Fruit fly (Drosophila melanogaster): ENCODE results near the gene CG31687.

The CG31687 gene

DNA sequence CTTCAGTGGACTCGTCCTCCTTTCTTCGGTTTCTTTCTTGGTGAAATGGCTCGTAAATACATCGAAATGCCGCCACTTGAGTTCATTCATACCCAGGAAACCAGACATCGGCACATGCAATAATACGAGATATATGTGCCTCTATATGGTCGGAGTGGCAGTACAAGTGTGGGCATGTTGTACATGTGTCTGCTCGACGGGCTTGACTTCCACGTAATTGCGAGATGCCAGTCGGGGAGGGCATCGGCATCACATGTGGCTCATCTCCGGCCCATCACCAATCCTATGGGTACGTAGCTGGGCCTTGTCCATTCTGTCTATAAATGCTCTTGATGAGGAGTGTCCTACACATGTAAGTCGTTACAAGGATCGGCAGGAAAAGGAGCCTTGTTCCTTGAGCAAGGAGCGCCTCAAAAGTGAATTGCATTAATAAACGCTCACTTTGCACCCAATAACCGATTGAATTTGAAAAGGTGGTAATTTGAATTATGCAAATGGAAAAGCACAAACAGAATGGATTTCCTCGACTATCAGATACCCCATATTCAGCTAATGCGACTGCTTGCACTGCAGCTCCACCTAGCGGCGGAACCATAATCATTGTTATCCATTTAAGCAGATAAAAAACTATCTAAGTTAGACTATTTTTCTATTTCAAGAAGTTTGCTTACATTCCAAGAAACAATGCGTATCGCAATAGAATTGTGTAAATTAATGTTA lies 31.3 kb downstream of the CG31687 start:
- TF ChIP-seq Pif1A (GFP tag; optimal IDR thresholded peaks at IDR 0.05) (no peak), EcR (GFP tag; optimal IDR thresholded peaks at IDR 0.05) (peak; percentile 26)

dm6 chr2L:20483603-20484002 lies 33.6 kb downstream of the CG31687 start:
- no peak for TF ChIP-seq Pif1B (GFP tag; optimal IDR thresholded peaks at IDR 0.05)
- TF ChIP-seq CG32121 (GFP tag; IDR thresholded peaks at IDR 0.05), result peak; percentile 50; the same call in 1 of the 2 replicates

- no peak for TF ChIP-seq CG10348 (GFP tag; IDR thresholded peaks at IDR 0.05)
- no peak for TF ChIP-seq CG9948 (tag; optimal IDR thresholded peaks at IDR 0.05)
- no peak for TF ChIP-seq Pif1A (GFP tag; optimal IDR thresholded peaks at IDR 0.05)
- TF ChIP-seq rn (GFP tag; IDR thresholded peaks at IDR 0.05), result no peak
- no peak for TF ChIP-seq CG4496 (GFP tag; IDR thresholded peaks at IDR 0.05)
- no peak for TF ChIP-seq fd96Ca (GFP tag; IDR thresholded peaks at IDR 0.05)
- no peak for TF ChIP-seq CG32121 (GFP tag; IDR thresholded peaks at IDR 0.05)
- no peak for TF ChIP-seq CG13204 (GFP tag; optimal IDR thresholded peaks at IDR 0.05)
Measured at dm6 chr2L:20486050-20486751, 36.2 kb downstream of the CG31687 start.

DNA sequence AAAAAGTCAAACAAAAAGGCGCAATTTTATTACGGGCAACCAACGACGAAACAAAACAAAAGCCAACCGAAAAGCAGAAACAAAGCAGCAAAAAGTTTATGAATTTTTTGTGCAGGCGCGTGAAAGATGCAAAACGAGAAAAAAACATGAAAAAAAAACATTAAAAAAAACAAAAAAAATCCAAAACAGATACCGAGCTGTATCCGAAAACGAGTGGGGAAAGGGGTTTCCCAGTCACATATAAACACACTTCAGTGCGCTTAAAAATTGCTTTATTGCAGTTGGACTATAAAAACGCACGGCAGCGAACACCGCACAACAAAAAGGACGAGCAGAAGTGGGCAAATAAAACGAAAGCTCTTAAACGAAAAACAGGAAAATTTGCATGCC lies 36.7 kb downstream of the CG31687 start:
- TF ChIP-seq gl (tag; optimal IDR thresholded peaks at IDR 0.05) (peak; percentile 11), D1 (tag; optimal IDR thresholded peaks at IDR 0.05) (no peak), CG8159 (tag; optimal IDR thresholded peaks at IDR 0.05) (peak; percentile 42), CG15710 (tag; optimal IDR thresholded peaks at IDR 0.05) (peak; percentile 35), Ets98B (GFP tag; IDR thresholded peaks at IDR 0.05) (no peak), Snoo (tag; optimal IDR thresholded peaks at IDR 0.05) (no peak)

DNA sequence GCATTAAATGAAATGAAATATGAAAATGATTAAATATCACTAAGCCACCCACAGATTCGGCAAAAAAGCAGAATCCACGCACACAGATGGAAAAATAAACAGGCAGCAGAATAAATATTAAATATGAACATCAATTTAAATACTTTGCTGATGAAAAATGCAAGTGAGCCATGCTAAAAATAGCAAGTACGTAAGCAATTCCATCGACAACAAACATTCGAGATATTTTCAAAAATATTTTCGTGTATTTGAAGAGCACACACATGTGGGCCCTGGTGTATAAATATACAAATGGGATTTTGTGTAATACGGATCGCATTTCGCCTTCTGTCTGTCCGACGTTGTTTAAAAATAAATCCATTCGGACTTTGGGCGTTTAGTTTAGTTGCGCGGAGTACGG lies 37.7 kb downstream of the CG31687 start:
- no peak for TF ChIP-seq Ets98B (GFP tag; IDR thresholded peaks at IDR 0.05)
- TF ChIP-seq fd96Ca (GFP tag; IDR thresholded peaks at IDR 0.05), result no peak
- no peak for TF ChIP-seq CG17806 (tag; optimal IDR thresholded peaks at IDR 0.05)
- TF ChIP-seq CG10348 (GFP tag; IDR thresholded peaks at IDR 0.05), result no peak
- TF ChIP-seq CG32121 (GFP tag; IDR thresholded peaks at IDR 0.05), result no peak
- no peak for TF ChIP-seq CG12605 (GFP tag; IDR thresholded peaks at IDR 0.05)
- TF ChIP-seq CG8301 (tag; optimal IDR thresholded peaks at IDR 0.05), result no peak
- TF ChIP-seq CG8159 (tag; optimal IDR thresholded peaks at IDR 0.05), result no peak
- TF ChIP-seq Pif1B (GFP tag; optimal IDR thresholded peaks at IDR 0.05), result no peak

DNA sequence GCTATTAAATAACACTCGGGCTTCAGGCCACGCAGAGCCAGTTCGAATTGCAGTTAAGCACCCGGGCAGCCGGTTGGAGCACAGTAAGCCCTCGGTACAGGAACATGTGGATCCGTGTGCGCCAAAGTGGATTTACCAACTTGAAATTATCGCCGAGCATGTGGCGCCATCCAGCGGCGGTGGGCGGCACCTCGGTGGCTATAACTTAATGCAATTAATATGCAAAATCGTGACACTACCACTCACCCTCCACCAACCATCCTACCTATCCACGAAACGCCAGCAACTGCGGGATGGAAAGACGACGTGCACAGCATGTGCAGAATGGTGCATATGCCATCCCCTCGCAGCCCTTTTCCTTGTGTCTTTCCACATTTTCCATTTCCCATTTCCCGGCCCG lies 38.1 kb downstream of the CG31687 start:
- TF ChIP-seq Ets98B (GFP tag; IDR thresholded peaks at IDR 0.05) (no peak; the same call in 1 of the 2 replicates), CG12605 (GFP tag; IDR thresholded peaks at IDR 0.05) (no peak), CG4496 (GFP tag; IDR thresholded peaks at IDR 0.05) (0 out of 3 replicates have a peak, but pooled peaks have one; percentile 53), CG32121 (GFP tag; IDR thresholded peaks at IDR 0.05) (0 out of 2 replicates have a peak, but pooled peaks have one; percentile 31), CG13204 (GFP tag; optimal IDR thresholded peaks at IDR 0.05) (no peak), EcR (GFP tag; optimal IDR thresholded peaks at IDR 0.05) (no peak)

DNA sequence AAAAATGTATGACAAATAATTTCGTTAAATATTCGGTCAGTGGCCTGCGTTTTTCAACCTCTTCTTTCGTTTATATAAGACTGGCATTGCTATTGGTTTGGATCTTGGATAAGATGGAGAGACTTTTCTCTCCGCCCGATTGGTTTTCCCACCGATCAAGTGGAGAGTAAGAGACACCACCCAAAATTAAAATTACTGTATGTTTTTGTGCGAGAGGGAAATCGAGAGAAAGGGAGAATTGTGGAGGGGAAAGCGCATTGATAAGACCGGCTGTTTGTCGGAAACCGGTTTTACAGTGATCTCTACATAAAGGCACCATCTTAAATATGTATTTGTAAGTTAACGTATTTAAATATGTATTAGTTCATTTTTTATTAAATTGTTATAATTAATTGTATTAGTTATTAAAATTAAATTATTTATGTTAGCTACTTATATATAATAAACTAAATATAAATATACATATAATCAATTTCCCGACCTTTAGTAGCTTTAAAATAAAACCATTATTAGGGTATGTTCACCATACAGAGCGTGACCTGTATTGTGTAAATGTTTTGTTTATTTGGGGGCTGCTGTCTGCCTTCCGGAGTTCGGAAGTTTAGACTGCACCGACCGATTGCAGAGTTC lies 44.5 kb downstream of the CG31687 start, which contains the start of gene CG34007:
Gene CG34007 (plus strand): TSS at position 608 of the 630 bp plus-strand sequence.
- TF ChIP-seq EcR (GFP tag; optimal IDR thresholded peaks at IDR 0.05), result no peak
- TF ChIP-seq rn (GFP tag; IDR thresholded peaks at IDR 0.05), result no peak
- peak; percentile 18; the same call in 1 of the 2 replicates for TF ChIP-seq Ets98B (GFP tag; IDR thresholded peaks at IDR 0.05)
- TF ChIP-seq CG34367 (tag; optimal IDR thresholded peaks at IDR 0.05), result no peak
- TF ChIP-seq CG32121 (GFP tag; IDR thresholded peaks at IDR 0.05), result no peak
- TF ChIP-seq CG4496 (GFP tag; IDR thresholded peaks at IDR 0.05), result no peak
- no peak for TF ChIP-seq CG12605 (GFP tag; IDR thresholded peaks at IDR 0.05)
- no peak for TF ChIP-seq CG17806 (tag; optimal IDR thresholded peaks at IDR 0.05)
- no peak for TF ChIP-seq D1 (tag; optimal IDR thresholded peaks at IDR 0.05)
- TF ChIP-seq CG15710 (tag; optimal IDR thresholded peaks at IDR 0.05), result peak; percentile 29
- TF ChIP-seq CG9948 (tag; optimal IDR thresholded peaks at IDR 0.05), result peak; percentile 25
- peak; percentile 23 for TF ChIP-seq CG8159 (tag; optimal IDR thresholded peaks at IDR 0.05)
- no peak for TF ChIP-seq gl (tag; optimal IDR thresholded peaks at IDR 0.05)
- TF ChIP-seq CG10348 (GFP tag; IDR thresholded peaks at IDR 0.05), result no peak
- no peak for TF ChIP-seq Pif1A (GFP tag; optimal IDR thresholded peaks at IDR 0.05)
- TF ChIP-seq fd96Ca (GFP tag; IDR thresholded peaks at IDR 0.05), result no peak
- no peak for TF ChIP-seq CG13204 (GFP tag; optimal IDR thresholded peaks at IDR 0.05)
- no peak for TF ChIP-seq Snoo (tag; optimal IDR thresholded peaks at IDR 0.05)
- TF ChIP-seq Pif1B (GFP tag; optimal IDR thresholded peaks at IDR 0.05), result no peak
- peak; percentile 69 for TF ChIP-seq CG14655 (GFP tag; optimal IDR thresholded peaks at IDR 0.05)
- TF ChIP-seq CG8301 (tag; optimal IDR thresholded peaks at IDR 0.05), result peak; percentile 47
